Fruit fly (Drosophila melanogaster): ENCODE measurements around the gene Gr64e.

Gr64e gene

dm6 chr3L:4070221-4070995 lies 38.5 kb downstream of the Gr64e start (continued):
- TF ChIP-seq Ada2b (GFP tag; IDR thresholded peaks at IDR 0.05) (peak; percentile 95), her (GFP tag; optimal IDR thresholded peaks at IDR 0.05) (peak; percentile 88), cwo (GFP tag; optimal IDR thresholded peaks at IDR 0.05) (peak; percentile 79), hb (GFP tag; IDR thresholded peaks at IDR 0.05; ENCODE audit: partially characterized antibody) (no peak), ac (GFP tag; optimal IDR thresholded peaks at IDR 0.05) (peak; percentile 4), CG12236 (GFP tag; optimal IDR thresholded peaks at IDR 0.05) (peak; percentile 73), CG12104 (GFP tag; optimal IDR thresholded peaks at IDR 0.05) (peak; percentile 46), CG4707 (GFP tag; optimal IDR thresholded peaks at IDR 0.05) (peak; percentile 72), zfh2 (GFP tag; optimal IDR thresholded peaks at IDR 0.05) (peak; percentile 94), wdn (GFP tag; IDR thresholded peaks at IDR 0.05) (peak; percentile 88), Hmx (GFP tag; optimal IDR thresholded peaks at IDR 0.05) (peak; percentile 27), sens (GFP tag) (peak; percentile 92), grau (tag; optimal IDR thresholded peaks at IDR 0.05) (peak; percentile 85), Mrtf (GFP tag; IDR thresholded peaks at IDR 0.05) (peak; percentile 90), usp (GFP tag; optimal IDR thresholded peaks at IDR 0.05) (no peak), BEAF-32 (GFP tag; optimal IDR thresholded peaks at IDR 0.05) (no peak), CG31224 (GFP tag; IDR thresholded peaks at IDR 0.05) (peak; percentile 74), Rx (GFP tag; IDR thresholded peaks at IDR 0.05) (peak; percentile 86), Hand (GFP tag; optimal IDR thresholded peaks at IDR 0.05) (peak; percentile 58), PHDP (tag; optimal IDR thresholded peaks at IDR 0.05) (peak; percentile 88), tio (GFP tag; optimal IDR thresholded peaks at IDR 0.05) (peak; percentile 73), pros (GFP tag; optimal IDR thresholded peaks at IDR 0.05) (no peak), dmrt99B (tag; optimal IDR thresholded peaks at IDR 0.05) (peak; percentile 87), CG12942 (GFP tag; optimal IDR thresholded peaks at IDR 0.05) (peak; percentile 79), twi (tag; optimal IDR thresholded peaks at IDR 0.05) (peak; percentile 33), gt (GFP tag; IDR thresholded peaks at IDR 0.05) (peak; percentile 70), eve (GFP tag; optimal IDR thresholded peaks at IDR 0.05) (peak in 1 of 2 experiments; percentile 36), CG15696 (tag; optimal IDR thresholded peaks at IDR 0.05) (peak; percentile 18), tup (GFP tag; optimal IDR thresholded peaks at IDR 0.05) (peak; percentile 64), Sin3A (optimal IDR thresholded peaks at IDR 0.05) (no peak), Bdp1 (GFP tag; optimal IDR thresholded peaks at IDR 0.05) (peak; percentile 68), fd64A (GFP tag; optimal IDR thresholded peaks at IDR 0.05) (peak; percentile 62), CG13123 (GFP tag; optimal IDR thresholded peaks at IDR 0.05) (peak; percentile 69), CoRest (tag; optimal IDR thresholded peaks at IDR 0.05) (peak; percentile 88), HLH54F (GFP tag; optimal IDR thresholded peaks at IDR 0.05) (peak; percentile 87), CG17612 (GFP tag; IDR thresholded peaks at IDR 0.05) (peak; percentile 88), CG11247 (GFP tag; IDR thresholded peaks at IDR 0.05) (peak; percentile 93), CG8924 (tag; optimal IDR thresholded peaks at IDR 0.05) (peak; percentile 81), Atf6 (GFP tag; IDR thresholded peaks at IDR 0.05) (peak; percentile 95), TFAM (GFP tag; optimal IDR thresholded peaks at IDR 0.05) (no peak), trem (tag; optimal IDR thresholded peaks at IDR 0.05) (peak; percentile 13), CG14860 (GFP tag; IDR thresholded peaks at IDR 0.05; ENCODE audit: partially characterized antibody) (no peak), CG30020 (tag; optimal IDR thresholded peaks at IDR 0.05) (no peak), Meics (GFP tag; optimal IDR thresholded peaks at IDR 0.05) (peak; percentile 85), slp2 (GFP tag; optimal IDR thresholded peaks at IDR 0.05) (peak; percentile 87), dm (GFP tag; optimal IDR thresholded peaks at IDR 0.05) (peak; percentile 85), CG10147 (GFP tag; optimal IDR thresholded peaks at IDR 0.05) (peak; percentile 86), CG10321 (GFP tag; IDR thresholded peaks at IDR 0.05) (peak; percentile 77), CG8765 (GFP tag; IDR thresholded peaks at IDR 0.05) (peak; percentile 65), vfl (GFP tag; optimal IDR thresholded peaks at IDR 0.05) (peak; percentile 58)

All from whole organism, embryonic.